Fruit fly (Drosophila melanogaster): Measurements from ENCODE around the gene CG7044.
A peak's percentile ranks its signal among the peaks of the same experiment; 100 is the strongest.

- peak; percentile 49 for TF ChIP-seq Camta (GFP tag; optimal IDR thresholded peaks at IDR 0.05)
- peak; percentile 77 for TF ChIP-seq sob (GFP tag; IDR thresholded peaks at IDR 0.05)
- no peak for TF ChIP-seq CG5180 (GFP tag; optimal IDR thresholded peaks at IDR 0.05)
- peak; percentile 16 for TF ChIP-seq Atf-2 (GFP tag; optimal IDR thresholded peaks at IDR 0.05)
- peak; percentile 43 for TF ChIP-seq kni (GFP tag; optimal IDR thresholded peaks at IDR 0.05)
- TF ChIP-seq CG34422 (GFP tag; IDR thresholded peaks at IDR 0.05) = no peak; the same call in 2 of the 3 replicates
- peak; percentile 14 for TF ChIP-seq cwo (GFP tag; optimal IDR thresholded peaks at IDR 0.05)
- no peak for TF ChIP-seq dati (GFP tag; IDR thresholded peaks at IDR 0.05)
- TF ChIP-seq Gug (GFP tag; IDR thresholded peaks at IDR 0.05) = peak; percentile 37; the same call in 1 of the 4 replicates
- no peak for TF ChIP-seq p53 (GFP tag; optimal IDR thresholded peaks at IDR 0.05)
- TF ChIP-seq CG10321 (GFP tag; IDR thresholded peaks at IDR 0.05) = no peak
Measured at dm6 chr3R:21138220-21138754, 36.8 kb upstream of the CG7044 start, which contains the start of gene meigo.
